Fruit fly (Drosophila melanogaster) whole organism, embryonic: Measurements from ENCODE around the gene ProRS-m.

Experiments
- Aef1 ChIP-seq: fragments of 200-800 bp; sonication (Bioruptor generic); IDR thresholded peaks from 3 replicates; pipeline ENCODE4 v1.3.6; 2022; ENCODE audit warnings: missing biosample characterization, missing genetic modification characterization
- Atf6 ChIP-seq: fragments of 200-800 bp; sonication (Bioruptor generic); IDR thresholded peaks from 2 replicates; pipeline ENCODE4 v1.3.6; 2022; ENCODE audit warnings: missing biosample characterization, missing genetic modification characterization
- C15 ChIP-seq: fragments of 200-800 bp; sonication (Bioruptor generic); IDR thresholded peaks from 3 replicates; pipeline ENCODE4 v1.3.6; 2022; ENCODE audit warnings: missing biosample characterization, missing genetic modification characterization
- CG11456 ChIP-seq: fragments of 200-800 bp; sonication (Bioruptor generic); IDR thresholded peaks from 3 replicates; pipeline ENCODE4 v1.3.6; 2022; ENCODE audit warnings: missing biosample characterization, missing genetic modification characterization
- CG12071 ChIP-seq: fragments of 200-800 bp; sonication (Bioruptor generic); optimal IDR thresholded peaks from 3 replicates; lab custom pipeline; 2018; ENCODE audit warnings: missing biosample characterization, mild to moderate bottlenecking, missing genetic modification characterization
- CG12769 ChIP-seq: fragments of 200-800 bp; sonication (Bioruptor generic); optimal IDR thresholded peaks from 2 replicates; lab custom pipeline; 2019; ENCODE audit warnings: missing biosample characterization, mild to moderate bottlenecking, missing genetic modification characterization, moderate library complexity
- CG13894 ChIP-seq: fragments of 200-800 bp; sonication (Bioruptor generic); optimal IDR thresholded peaks from 3 replicates; lab custom pipeline; 2018; ENCODE audit warnings: missing biosample characterization, mild to moderate bottlenecking, missing genetic modification characterization, moderate library complexity
- CG14014 ChIP-seq: fragments of 200-800 bp; sonication (Bioruptor generic); IDR thresholded peaks from 2 replicates; pipeline ENCODE4 v1.3.6; 2022; ENCODE audit warnings: missing biosample characterization, missing genetic modification characterization
- CG14667 ChIP-seq: fragments of 200-800 bp; sonication (Bioruptor generic); IDR thresholded peaks from 2 replicates; pipeline ENCODE4 v1.3.6; 2022; ENCODE audit warnings: missing biosample characterization, missing genetic modification characterization
- CG17829 ChIP-seq: fragments of 200-800 bp; optimal IDR thresholded peaks from 2 replicates; lab custom pipeline; 2019; ENCODE audit warnings: missing biosample characterization, mild to moderate bottlenecking, missing genetic modification characterization, moderate library complexity
- CG18599 ChIP-seq: fragments of 200-800 bp; sonication (Bioruptor generic); optimal IDR thresholded peaks from 3 replicates; lab custom pipeline; 2017; ENCODE audit warnings: missing biosample characterization, missing genetic modification characterization, mild to moderate bottlenecking, moderate library complexity, missing genetic modification reagents
- CG32767 ChIP-seq: fragments of 200-800 bp; sonication (Bioruptor generic); IDR thresholded peaks from 2 replicates; pipeline ENCODE4 v1.3.6; 2022; ENCODE audit warnings: missing biosample characterization, missing genetic modification characterization
- CG34422 ChIP-seq: fragments of 200-800 bp; sonication (Bioruptor generic); IDR thresholded peaks from 3 replicates; pipeline ENCODE4 v1.3.6; 2022; ENCODE audit warnings: missing biosample characterization, missing genetic modification characterization
- CG4328 ChIP-seq: fragments of 200-800 bp; sonication (Bioruptor generic); optimal IDR thresholded peaks from 3 replicates; lab custom pipeline; 2017; ENCODE audit warnings: missing biosample characterization, missing genetic modification reagents, missing genetic modification characterization
- CG4424 ChIP-seq: fragments of 200-800 bp; sonication (Bioruptor generic); optimal IDR thresholded peaks from 3 replicates; lab custom pipeline; 2016; ENCODE audit warnings: missing biosample characterization, missing genetic modification characterization
- CG6689 ChIP-seq: fragments of 200-800 bp; sonication (Bioruptor generic); IDR thresholded peaks from 2 replicates; pipeline ENCODE4 v1.3.6; 2022; ENCODE audit warnings: missing biosample characterization, missing genetic modification characterization
- CG7357 ChIP-seq: fragments of 200-800 bp; sonication (Bioruptor generic); IDR thresholded peaks from 3 replicates; pipeline ENCODE4 v1.3.6; 2022; ENCODE audit warnings: missing biosample characterization, missing genetic modification characterization
- CG9727 ChIP-seq: fragments of 200-800 bp; sonication (Bioruptor generic); optimal IDR thresholded peaks from 3 replicates; lab custom pipeline; 2017; ENCODE audit warnings: missing biosample characterization, mild to moderate bottlenecking, missing genetic modification characterization
- CG9876 ChIP-seq: fragments of 200-800 bp; sonication (Bioruptor generic); optimal IDR thresholded peaks from 2 replicates; lab custom pipeline; 2016; ENCODE audit warnings: missing biosample characterization, missing genetic modification characterization
- Dad ChIP-seq: fragments of 200-800 bp; sonication (Bioruptor generic); optimal IDR thresholded peaks from 3 replicates; lab custom pipeline; 2016; ENCODE audit warnings: missing biosample characterization, missing genetic modification characterization
- Dll ChIP-seq: fragments of 200-800 bp; sonication (Bioruptor generic); IDR thresholded peaks from 4 replicates; pipeline ENCODE4 v1.3.6; 2022; ENCODE audit warnings: missing biosample characterization, missing genetic modification characterization; ENCODE audit not compliant: partially characterized antibody
- Dp ChIP-seq: fragments of 200-800 bp; sonication (Bioruptor generic); optimal IDR thresholded peaks from 2 replicates; lab custom pipeline; 2018; ENCODE audit warnings: missing biosample characterization, mild to moderate bottlenecking, missing genetic modification characterization, moderate library complexity
- Dref ChIP-seq: fragments of 200-800 bp; sonication (Bioruptor generic); IDR thresholded peaks from 2 replicates; pipeline ENCODE4 v1.3.6; 2022; ENCODE audit warnings: missing biosample characterization, missing genetic modification characterization
- E2f1 ChIP-seq: fragments of 200-800 bp; sonication (Bioruptor generic); IDR thresholded peaks from 2 replicates; pipeline ENCODE4 v1.3.6; 2022; ENCODE audit warnings: missing biosample characterization, missing genetic modification characterization
- HmgD ChIP-seq: fragments of 200-800 bp; sonication (Bioruptor generic); optimal IDR thresholded peaks from 3 replicates; lab custom pipeline; 2016; ENCODE audit warnings: missing biosample characterization, missing genetic modification characterization
- MTF-1 ChIP-seq: fragments of 200-800 bp; sonication (Bioruptor generic); optimal IDR thresholded peaks from 2 replicates; lab custom pipeline; 2018; ENCODE audit warnings: missing biosample characterization, mild to moderate bottlenecking, missing genetic modification characterization, borderline replicate concordance
- NK7.1 ChIP-seq: fragments of 200-800 bp; sonication (Bioruptor generic); optimal IDR thresholded peaks from 3 replicates; lab custom pipeline; 2016; ENCODE audit warnings: missing biosample characterization, missing genetic modification characterization
- Neu2 ChIP-seq: fragments of 200-800 bp; sonication (Bioruptor generic); optimal IDR thresholded peaks from 3 replicates; lab custom pipeline; 2016; ENCODE audit warnings: missing biosample characterization, missing genetic modification characterization, borderline replicate concordance
- Nf-YA ChIP-seq: fragments of 200-800 bp; sonication (Bioruptor generic); IDR thresholded peaks from 2 replicates; pipeline ENCODE4 v1.3.6; 2022; ENCODE audit warnings: missing biosample characterization, missing genetic modification characterization
- Rfx ChIP-seq: fragments of 200-800 bp; sonication (Bioruptor generic); IDR thresholded peaks from 2 replicates; pipeline ENCODE4 v1.3.6; 2022; ENCODE audit warnings: missing biosample characterization, missing genetic modification characterization
- abd-A ChIP-seq: fragments of 200-800 bp; sonication (Bioruptor generic); optimal IDR thresholded peaks from 3 replicates; lab custom pipeline; 2019; ENCODE audit warnings: missing biosample characterization, mild to moderate bottlenecking, missing genetic modification characterization, moderate library complexity
- ap ChIP-seq: fragments of 200-800 bp; sonication (Bioruptor generic); IDR thresholded peaks from 2 replicates; pipeline ENCODE4 v1.3.6; 2022; ENCODE audit warnings: missing biosample characterization, missing genetic modification characterization
- btn ChIP-seq: fragments of 200-800 bp; sonication (Bioruptor generic); optimal IDR thresholded peaks from 2 replicates; lab custom pipeline; 2016; ENCODE audit warnings: missing biosample characterization, missing genetic modification characterization
- dimm ChIP-seq: fragments of 200-800 bp; sonication (Bioruptor generic); IDR thresholded peaks from 2 replicates; pipeline ENCODE4 v1.3.6; 2022; ENCODE audit warnings: missing biosample characterization, missing genetic modification characterization
- dm ChIP-seq: fragments of 200-800 bp; sonication (Bioruptor generic); optimal IDR thresholded peaks from 3 replicates; lab custom pipeline; 2016; ENCODE audit warnings: missing biosample characterization, missing genetic modification characterization
- dmrt11E ChIP-seq: fragments of 200-800 bp; sonication (Bioruptor generic); optimal IDR thresholded peaks from 3 replicates; lab custom pipeline; 2018; ENCODE audit warnings: missing biosample characterization, mild to moderate bottlenecking, missing genetic modification characterization, moderate library complexity
- esg ChIP-seq: fragments of 200-800 bp; sonication (Bioruptor generic); conservative IDR thresholded peaks from 2 replicates; pipeline ENCODE4 v1.3.6; 2022; ENCODE audit warnings: missing biosample characterization, missing genetic modification characterization
- fd3F ChIP-seq: fragments of 200-800 bp; sonication (Bioruptor generic); optimal IDR thresholded peaks from 2 replicates; lab custom pipeline; 2018; ENCODE audit warnings: missing biosample characterization, mild to moderate bottlenecking, missing genetic modification characterization, moderate library complexity
- gce ChIP-seq: fragments of 200-800 bp; sonication (Bioruptor generic); IDR thresholded peaks from 3 replicates; pipeline ENCODE4 v1.3.6; 2022; ENCODE audit warnings: missing biosample characterization, missing genetic modification characterization
- gem ChIP-seq: fragments of 200-800 bp; sonication (Bioruptor generic); optimal IDR thresholded peaks from 2 replicates; lab custom pipeline; 2019; ENCODE audit warnings: missing biosample characterization, mild to moderate bottlenecking, missing genetic modification characterization, moderate library complexity
- ind ChIP-seq: fragments of 200-800 bp; sonication (Bioruptor generic); optimal IDR thresholded peaks from 3 replicates; lab custom pipeline; 2016; ENCODE audit warnings: missing biosample characterization, missing genetic modification characterization
- kah ChIP-seq: fragments of 200-800 bp; sonication (Bioruptor generic); optimal IDR thresholded peaks from 2 replicates; lab custom pipeline; 2018; ENCODE audit warnings: missing biosample characterization, mild to moderate bottlenecking, missing genetic modification characterization
- knrl ChIP-seq: fragments of 200-800 bp; sonication (Bioruptor generic); IDR thresholded peaks from 3 replicates; pipeline ENCODE4 v1.3.6; 2022; ENCODE audit warnings: missing biosample characterization, missing genetic modification characterization; ENCODE audit not compliant: partially characterized antibody
- lmd ChIP-seq: fragments of 200-800 bp; sonication (Bioruptor generic); IDR thresholded peaks from 2 replicates; pipeline ENCODE4 v1.3.6; 2022; ENCODE audit warnings: missing biosample characterization, missing genetic modification characterization
- maf-S ChIP-seq: fragments of 200-800 bp; sonication (Bioruptor generic); optimal IDR thresholded peaks from 2 replicates; lab custom pipeline; 2016; ENCODE audit warnings: missing biosample characterization, missing genetic modification characterization
- phol ChIP-seq: fragments of 200-800 bp; sonication (Bioruptor generic); optimal IDR thresholded peaks from 3 replicates; lab custom pipeline; 2018; ENCODE audit warnings: missing biosample characterization, mild to moderate bottlenecking, missing genetic modification characterization, moderate library complexity
- ro ChIP-seq: fragments of 200-800 bp; sonication (Bioruptor generic); IDR thresholded peaks from 2 replicates; pipeline ENCODE4 v1.3.6; 2022; ENCODE audit warnings: missing biosample characterization, missing genetic modification characterization
- sd ChIP-seq: fragments of 200-800 bp; sonication (Bioruptor generic); optimal IDR thresholded peaks from 3 replicates; lab custom pipeline; 2018; ENCODE audit warnings: missing biosample characterization, mild to moderate bottlenecking, missing genetic modification characterization, moderate library complexity
- sim ChIP-seq: fragments of 200-800 bp; sonication (Bioruptor generic); IDR thresholded peaks from 2 replicates; pipeline ENCODE4 v1.3.6; 2022; ENCODE audit warnings: missing biosample characterization, missing genetic modification characterization
- vvl ChIP-seq: fragments of 200-800 bp; sonication (Bioruptor generic); IDR thresholded peaks from 2 replicates; pipeline ENCODE4 v1.3.6; 2022; ENCODE audit warnings: missing biosample characterization, missing genetic modification characterization
- z ChIP-seq: fragments of 200-800 bp; sonication (Bioruptor generic); IDR thresholded peaks from 3 replicates; pipeline ENCODE4 v1.3.6; 2022; ENCODE audit warnings: missing biosample characterization, missing genetic modification characterization

ProRS-m gene

dm6 chr3L:2651800-2652199, at the start of gene ProRS-m, which contains the start of the genes CG42304 and Snup (continued):
- TF ChIP-seq CG7357 (GFP tag; lab: Robert Waterston, UW) (peak; percentile 40; the same call in 1 of the 3 replicates), knrl (GFP tag; lab: Robert Waterston, UW) (no peak), Aef1 (GFP tag; lab: Robert Waterston, UW) (peak; percentile 77), vvl (GFP tag; lab: Robert Waterston, UW) (peak; percentile 86), kah (GFP tag; lab: Kevin White, UChicago) (no peak), dmrt11E (tag; lab: Kevin White, UChicago) (peak; percentile 63), CG4424 (GFP tag; lab: Kevin White, UChicago) (no peak), C15 (GFP tag; lab: Robert Waterston, UW) (0 out of 3 replicates have a peak, but pooled peaks have one; percentile 24), HmgD (no peak), CG17829 (tag; lab: Kevin White, UChicago) (peak; percentile 75), Nf-YA (peak; percentile 42; the same call in 1 of the 2 replicates), ind (GFP tag; lab: Kevin White, UChicago) (peak; percentile 33), Dp (GFP tag; lab: Kevin White, UChicago) (peak; percentile 15), ro (peak; percentile 52; the same call in 1 of the 2 replicates), CG9727 (GFP tag; lab: Kevin White, UChicago) (peak; percentile 56), btn (GFP tag; lab: Kevin White, UChicago) (no peak), NK7.1 (no peak), gem (tag; lab: Kevin White, UChicago) (peak; percentile 84), sim (GFP tag; lab: Robert Waterston, UW) (no peak), Dll (GFP tag; lab: Robert Waterston, UW) (peak; percentile 47; the same call in 1 of the 4 replicates), maf-S (GFP tag; lab: Kevin White, UChicago) (no peak), gce (GFP tag; lab: Robert Waterston, UW) (no peak), Dad (GFP tag; lab: Kevin White, UChicago) (no peak), Dref (no peak), dimm (peak; percentile 32; the same call in 1 of the 2 replicates), CG18599 (GFP tag; lab: Kevin White, UChicago) (peak; percentile 44), z (no peak), CG32767 (GFP tag; lab: Robert Waterston, UW) (peak; percentile 64; the same call in 1 of the 2 replicates), E2f1 (peak; percentile 82), CG14014 (GFP tag; lab: Robert Waterston, UW) (0 out of 2 replicates have a peak, but pooled peaks have one; percentile 32), CG14667 (GFP tag; lab: Robert Waterston, UW) (peak; percentile 68), CG11456 (GFP tag; lab: Robert Waterston, UW) (0 out of 3 replicates have a peak, but pooled peaks have one; percentile 11), abd-A (no peak), lmd (peak; percentile 53; the same call in 1 of the 2 replicates), MTF-1 (GFP tag; lab: Kevin White, UChicago) (no peak), phol (tag; lab: Kevin White, UChicago) (peak; percentile 88), CG12071 (GFP tag; lab: Kevin White, UChicago) (no peak), Neu2 (GFP tag; lab: Kevin White, UChicago) (no peak), dm (GFP tag; lab: Kevin White, UChicago) (no peak), esg (GFP tag; lab: Robert Waterston, UW) (peak; percentile 65), Atf6 (GFP tag; lab: Robert Waterston, UW) (no peak), CG34422 (GFP tag; lab: Robert Waterston, UW) (peak; percentile 74), Rfx (peak; percentile 47; the same call in 1 of the 2 replicates), CG6689 (GFP tag; lab: Robert Waterston, UW) (peak; percentile 79), CG12769 (no peak), sd (peak; percentile 90), CG9876 (GFP tag; lab: Kevin White, UChicago) (no peak), fd3F (GFP tag; lab: Kevin White, UChicago) (peak; percentile 26), CG13894 (tag; lab: Kevin White, UChicago) (no peak), ap (GFP tag; lab: Robert Waterston, UW) (peak; percentile 52; the same call in 1 of the 2 replicates), CG4328 (no peak)
